Fruit fly (Drosophila melanogaster) whole organism, embryonic: ENCODE data around the gene Psn.
A peak's percentile ranks its signal among the peaks of the same experiment; 100 is the strongest.

Experiments used
- Ada2b ChIP-seq: fragments of 200-800 bp; sonication (Bioruptor generic); IDR thresholded peaks from 2 replicates; pipeline ENCODE4 v1.3.6; 2022; ENCODE audit warnings: missing biosample characterization, missing genetic modification characterization
- Antp ChIP-seq: fragments of 200-800 bp; sonication (Bioruptor generic); optimal IDR thresholded peaks from 3 replicates; lab custom pipeline; 2016; ENCODE audit warnings: missing biosample characterization, missing genetic modification characterization
- Awh ChIP-seq: fragments of 200-800 bp; sonication (Bioruptor generic); IDR thresholded peaks from 2 replicates; pipeline ENCODE4, ENCODE4 v1.3.6; 2022; ENCODE audit warnings: missing biosample characterization, missing genetic modification characterization
- CG10654 ChIP-seq: fragments of 200-800 bp; sonication (Bioruptor generic); optimal IDR thresholded peaks from 2 replicates; lab custom pipeline; 2016; ENCODE audit warnings: missing biosample characterization, missing genetic modification characterization
- CG12104 ChIP-seq: fragments of 200-800 bp; sonication (Bioruptor generic); optimal IDR thresholded peaks from 3 replicates; lab custom pipeline; 2016; ENCODE audit warnings: missing biosample characterization, missing genetic modification characterization
- CG12391 ChIP-seq: fragments of 200-800 bp; sonication (Bioruptor generic); optimal IDR thresholded peaks from 3 replicates; lab custom pipeline; 2018; ENCODE audit warnings: missing biosample characterization, mild to moderate bottlenecking, missing genetic modification characterization, moderate library complexity
- CG12744 ChIP-seq: fragments of 200-800 bp; sonication (Bioruptor generic); optimal IDR thresholded peaks from 2 replicates; lab custom pipeline; 2016; ENCODE audit warnings: missing biosample characterization, missing genetic modification characterization
- CG13287 ChIP-seq: fragments of 200-800 bp; sonication (Bioruptor generic); IDR thresholded peaks from 2 replicates; pipeline ENCODE4 v1.3.6; 2022; ENCODE audit warnings: missing biosample characterization, missing genetic modification characterization; ENCODE audit not compliant: partially characterized antibody
- CG13424 ChIP-seq: fragments of 200-800 bp; sonication (Bioruptor generic); optimal IDR thresholded peaks from 2 replicates; lab custom pipeline; 2019; ENCODE audit warnings: missing biosample characterization, mild to moderate bottlenecking, missing genetic modification characterization, moderate library complexity
- CG13894 ChIP-seq: fragments of 200-800 bp; sonication (Bioruptor generic); optimal IDR thresholded peaks from 3 replicates; lab custom pipeline; 2018; ENCODE audit warnings: missing biosample characterization, mild to moderate bottlenecking, missing genetic modification characterization, moderate library complexity
- CG14050 ChIP-seq: fragments of 200-800 bp; sonication (Bioruptor generic); IDR thresholded peaks from 3 replicates; pipeline ENCODE4 v1.3.6; 2022; ENCODE audit warnings: missing biosample characterization, missing genetic modification characterization
- CG14441 ChIP-seq: fragments of 200-800 bp; sonication (Bioruptor generic); IDR thresholded peaks from 2 replicates; pipeline ENCODE4 v1.3.6; 2022; ENCODE audit warnings: missing biosample characterization, missing genetic modification characterization
- CG15514 ChIP-seq: fragments of 200-800 bp; sonication (Bioruptor generic); optimal IDR thresholded peaks from 3 replicates; lab custom pipeline; 2017; ENCODE audit warnings: missing biosample characterization, missing genetic modification characterization, mild to moderate bottlenecking, moderate library complexity, missing genetic modification reagents
- CG1647 ChIP-seq: fragments of 200-800 bp; sonication (Bioruptor generic); optimal IDR thresholded peaks from 3 replicates; lab custom pipeline; 2016; ENCODE audit warnings: missing biosample characterization, missing genetic modification characterization
- CG16779 ChIP-seq: fragments of 200-800 bp; sonication (Bioruptor generic); IDR thresholded peaks from 2 replicates; pipeline ENCODE4 v1.3.6; 2022; ENCODE audit warnings: missing biosample characterization, missing genetic modification characterization
- CG17186 ChIP-seq: fragments of 200-800 bp; sonication (Bioruptor generic); optimal IDR thresholded peaks from 3 replicates; lab custom pipeline; 2017; ENCODE audit warnings: missing biosample characterization, missing genetic modification reagents, missing genetic modification characterization
- CG18599 ChIP-seq: fragments of 200-800 bp; sonication (Bioruptor generic); optimal IDR thresholded peaks from 3 replicates; lab custom pipeline; 2017; ENCODE audit warnings: missing biosample characterization, missing genetic modification characterization, mild to moderate bottlenecking, moderate library complexity, missing genetic modification reagents
- CG2199 ChIP-seq: fragments of 200-800 bp; sonication (Bioruptor generic); IDR thresholded peaks from 3 replicates; pipeline ENCODE4 v1.3.6; 2022; ENCODE audit warnings: missing biosample characterization, missing genetic modification characterization
- CG2712 ChIP-seq: fragments of 200-800 bp; optimal IDR thresholded peaks from 3 replicates; lab custom pipeline; 2019; ENCODE audit warnings: missing biosample characterization, mild to moderate bottlenecking, missing genetic modification characterization, moderate library complexity
- CG3281 ChIP-seq: fragments of 200-800 bp; sonication (Bioruptor generic); optimal IDR thresholded peaks from 3 replicates; lab custom pipeline; 2017; ENCODE audit warnings: missing biosample characterization, mild to moderate bottlenecking, missing genetic modification characterization
- CG34376 ChIP-seq: fragments of 200-800 bp; sonication (Bioruptor generic); optimal IDR thresholded peaks from 2 replicates; lab custom pipeline; 2018; ENCODE audit warnings: missing biosample characterization, mild to moderate bottlenecking, missing genetic modification characterization
- CG5953 ChIP-seq: fragments of 200-800 bp; sonication (Bioruptor generic); IDR thresholded peaks from 2 replicates; pipeline ENCODE4 v1.3.6; 2022; ENCODE audit warnings: missing biosample characterization, missing genetic modification characterization
- CG7357 ChIP-seq: fragments of 200-800 bp; sonication (Bioruptor generic); IDR thresholded peaks from 3 replicates; pipeline ENCODE4 v1.3.6; 2022; ENCODE audit warnings: missing biosample characterization, missing genetic modification characterization
- CG9727 ChIP-seq: fragments of 200-800 bp; sonication (Bioruptor generic); optimal IDR thresholded peaks from 3 replicates; lab custom pipeline; 2017; ENCODE audit warnings: missing biosample characterization, mild to moderate bottlenecking, missing genetic modification characterization
- CG9817 ChIP-seq: fragments of 200-800 bp; sonication (Bioruptor generic); optimal IDR thresholded peaks from 2 replicates; lab custom pipeline; 2018; ENCODE audit warnings: missing biosample characterization, mild to moderate bottlenecking, missing genetic modification characterization, moderate library complexity
- Doc2 ChIP-seq: fragments of 200-800 bp; sonication (Bioruptor generic); IDR thresholded peaks from 2 replicates; pipeline ENCODE4 v1.3.6; 2022; ENCODE audit warnings: missing biosample characterization, missing genetic modification characterization
- Dref ChIP-seq: fragments of 200-800 bp; sonication (Bioruptor generic); IDR thresholded peaks from 2 replicates; pipeline ENCODE4 v1.3.6; 2022; ENCODE audit warnings: missing biosample characterization, missing genetic modification characterization
- Fer1 ChIP-seq: fragments of 200-800 bp; sonication (Bioruptor generic); optimal IDR thresholded peaks from 2 replicates; lab custom pipeline; 2017; ENCODE audit warnings: missing biosample characterization, mild to moderate bottlenecking, missing genetic modification characterization
- Fer3 ChIP-seq: fragments of 200-800 bp; sonication (Bioruptor generic); optimal IDR thresholded peaks from 2 replicates; lab custom pipeline; 2018; ENCODE audit warnings: missing biosample characterization, mild to moderate bottlenecking, missing genetic modification characterization, moderate library complexity
- Gsc ChIP-seq: fragments of 200-800 bp; sonication (Bioruptor generic); IDR thresholded peaks from 2 replicates; pipeline ENCODE4 v1.3.6; 2022; ENCODE audit warnings: missing biosample characterization, missing genetic modification characterization
- Hey ChIP-seq: fragments of 200-800 bp; sonication (Bioruptor generic); optimal IDR thresholded peaks from 3 replicates; lab custom pipeline; 2018; ENCODE audit warnings: missing biosample characterization, mild to moderate bottlenecking, missing genetic modification characterization
- Hmx ChIP-seq: fragments of 200-800 bp; sonication (Bioruptor generic); optimal IDR thresholded peaks from 2 replicates; lab custom pipeline; 2016; ENCODE audit warnings: missing biosample characterization, missing genetic modification characterization
- Jarid2 ChIP-seq: fragments of 200-800 bp; sonication (Bioruptor generic); optimal IDR thresholded peaks from 3 replicates; lab custom pipeline; 2017; ENCODE audit warnings: mild to moderate bottlenecking, missing biosample characterization, missing genetic modification reagents, missing genetic modification characterization
- Lpt ChIP-seq: fragments of >200 bp; optimal IDR thresholded peaks from 2 replicates; lab custom pipeline; 2018; ENCODE audit warnings: missing biosample characterization, missing genetic modification characterization
- MESR4 ChIP-seq: fragments of 200-800 bp; sonication (Bioruptor generic); optimal IDR thresholded peaks from 2 replicates; lab custom pipeline; 2018; ENCODE audit warnings: missing biosample characterization, mild to moderate bottlenecking, missing genetic modification characterization, moderate library complexity
- MTF-1 ChIP-seq: fragments of 200-800 bp; sonication (Bioruptor generic); optimal IDR thresholded peaks from 2 replicates; lab custom pipeline; 2018; ENCODE audit warnings: missing biosample characterization, mild to moderate bottlenecking, missing genetic modification characterization, borderline replicate concordance
- NFAT ChIP-seq: fragments of 200-800 bp; sonication (Bioruptor generic); IDR thresholded peaks from 2 replicates; pipeline ENCODE4 v1.3.6; 2022; ENCODE audit warnings: missing biosample characterization, missing genetic modification characterization
- Side ChIP-seq: fragments of 200-800 bp; sonication (Bioruptor generic); optimal IDR thresholded peaks from 2 replicates; lab custom pipeline; 2016; ENCODE audit warnings: missing biosample characterization, missing genetic modification characterization
- cato ChIP-seq: fragments of 200-800 bp; sonication (Bioruptor generic); optimal IDR thresholded peaks from 2 replicates; lab custom pipeline; 2016; ENCODE audit warnings: missing biosample characterization, missing genetic modification characterization, borderline replicate concordance
- dati ChIP-seq: fragments of 200-800 bp; sonication (Bioruptor generic); IDR thresholded peaks from 2 replicates; pipeline ENCODE4 v1.3.6; 2022; ENCODE audit warnings: missing biosample characterization, missing genetic modification characterization
- ems ChIP-seq: fragments of 200-800 bp; sonication (Bioruptor generic); optimal IDR thresholded peaks from 3 replicates; lab custom pipeline; 2016; ENCODE audit warnings: missing biosample characterization, missing genetic modification characterization
- fd3F ChIP-seq: fragments of 200-800 bp; sonication (Bioruptor generic); optimal IDR thresholded peaks from 2 replicates; lab custom pipeline; 2018; ENCODE audit warnings: missing biosample characterization, mild to moderate bottlenecking, missing genetic modification characterization, moderate library complexity
- grn ChIP-seq: fragments of 200-800 bp; sonication (Bioruptor generic); optimal IDR thresholded peaks from 3 replicates; lab custom pipeline; 2017; ENCODE audit warnings: missing biosample characterization, missing genetic modification characterization
- hbn ChIP-seq: fragments of 200-800 bp; sonication (Bioruptor generic); IDR thresholded peaks from 2 replicates; pipeline ENCODE4 v1.3.6; 2022; ENCODE audit warnings: missing biosample characterization, missing genetic modification characterization; ENCODE audit not compliant: partially characterized antibody
- oc ChIP-seq: fragments of 200-800 bp; sonication (Bioruptor generic); optimal IDR thresholded peaks from 2 replicates; lab custom pipeline; 2018; ENCODE audit warnings: missing biosample characterization, mild to moderate bottlenecking, missing genetic modification characterization, moderate library complexity
- org-1 ChIP-seq: fragments of 200-800 bp; sonication (Bioruptor generic); optimal IDR thresholded peaks from 2 replicates; lab custom pipeline; 2017; ENCODE audit warnings: missing biosample characterization, missing genetic modification characterization
- run ChIP-seq: fragments of 200-800 bp; sonication (Bioruptor generic); optimal IDR thresholded peaks from 3 replicates; lab custom pipeline; 2018; ENCODE audit warnings: missing biosample characterization, mild to moderate bottlenecking, missing genetic modification characterization
- scrt ChIP-seq: fragments of 200-800 bp; sonication (Bioruptor generic); optimal IDR thresholded peaks from 2 replicates; lab custom pipeline; 2018; ENCODE audit warnings: missing biosample characterization, mild to moderate bottlenecking, missing genetic modification characterization, moderate library complexity
- sqz ChIP-seq: fragments of 200-800 bp; sonication (Bioruptor generic); optimal IDR thresholded peaks from 3 replicates; lab custom pipeline; 2018; ENCODE audit warnings: missing biosample characterization, mild to moderate bottlenecking, missing genetic modification characterization

Gene Psn

DNA sequence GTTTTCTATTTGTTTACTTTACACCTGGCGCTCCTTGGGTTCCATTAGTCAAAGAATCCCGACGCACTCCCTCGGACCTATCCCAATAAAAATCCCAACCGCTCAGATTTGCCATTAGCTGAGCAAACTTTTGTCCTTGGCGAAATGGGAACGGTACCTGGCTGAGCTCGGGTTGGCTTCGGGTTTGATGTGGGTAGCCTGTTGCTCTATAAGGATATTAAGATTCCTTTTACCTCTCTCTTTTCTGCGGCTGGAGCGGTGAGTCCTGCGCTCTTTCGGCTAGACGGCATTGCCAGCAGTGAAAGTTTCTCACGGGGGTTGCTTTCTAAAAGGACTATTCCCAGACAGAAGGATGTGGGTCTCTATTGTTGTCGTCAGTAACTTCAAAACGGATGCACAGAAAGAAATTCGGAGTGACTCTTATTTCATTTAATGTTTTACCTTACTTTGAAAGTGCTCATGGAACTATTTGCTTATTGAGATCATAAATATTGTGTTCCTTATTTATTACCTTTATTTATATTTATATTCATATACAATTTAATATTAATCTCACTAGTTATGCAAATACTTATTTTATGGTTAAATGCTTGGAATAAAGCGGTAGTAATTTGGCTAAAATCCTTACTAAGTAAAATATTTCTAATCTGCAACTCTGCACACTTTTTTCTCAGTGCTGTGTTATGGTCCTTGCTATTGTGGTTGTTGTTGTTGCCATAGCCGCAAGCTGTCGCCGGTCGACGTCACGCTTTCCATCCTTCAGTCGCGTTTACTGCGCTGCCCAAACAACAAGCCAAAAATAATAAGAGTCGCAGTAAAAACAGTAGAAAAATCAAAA, 9.6 kb downstream of the Psn start, which contains the start of gene CG5910 (continued):
- TF ChIP-seq CG14050 (GFP tag; lab: Robert Waterston, UW) = peak; percentile 54; the same call in 1 of the 3 replicates
- TF ChIP-seq CG13424 (tag; lab: Kevin White, UChicago) = peak; percentile 94
- TF ChIP-seq ems = peak; percentile 10
- TF ChIP-seq grn (GFP tag; lab: Kevin White, UChicago) = no peak
- no peak for TF ChIP-seq CG12744
- peak; percentile 67 for TF ChIP-seq Awh (GFP tag; lab: Robert Waterston, UW)
- peak; percentile 93 for TF ChIP-seq CG3281 (GFP tag; lab: Kevin White, UChicago)
- peak; percentile 98 for TF ChIP-seq scrt (GFP tag; lab: Kevin White, UChicago)
- no peak for TF ChIP-seq CG13287 (GFP tag; lab: Robert Waterston, UW)
- peak; percentile 87 for TF ChIP-seq CG13894 (tag; lab: Kevin White, UChicago)
- TF ChIP-seq CG12104 = peak; percentile 84
- TF ChIP-seq Dref (GFP tag; lab: Robert Waterston, UW) = no peak
- TF ChIP-seq CG14441 (GFP tag; lab: Robert Waterston, UW) = peak; percentile 72
- no peak for TF ChIP-seq Hey
- TF ChIP-seq MESR4 (GFP tag; lab: Kevin White, UChicago) = no peak
- TF ChIP-seq CG1647 = no peak
- TF ChIP-seq CG12391 (tag; lab: Kevin White, UChicago) = peak; percentile 94
- TF ChIP-seq Side (GFP tag; lab: Kevin White, UChicago) = no peak
- peak; percentile 86 for TF ChIP-seq org-1
- TF ChIP-seq CG5953 (GFP tag; lab: Robert Waterston, UW) = 0 out of 2 replicates have a peak, but pooled peaks have one; percentile 10
- TF ChIP-seq CG9727 = peak; percentile 95
- peak; percentile 84 for TF ChIP-seq run (tag; lab: Kevin White, UChicago)
- TF ChIP-seq dati (GFP tag; lab: Robert Waterston, UW) = no peak
- no peak for TF ChIP-seq hbn (GFP tag; lab: Robert Waterston, UW)
- TF ChIP-seq CG34376 (GFP tag; lab: Kevin White, UChicago) = peak; percentile 80
- peak; percentile 45 for TF ChIP-seq cato (GFP tag; lab: Kevin White, UChicago)
- TF ChIP-seq CG16779 (GFP tag; lab: Robert Waterston, UW) = no peak
- peak; percentile 83 for TF ChIP-seq oc (tag; lab: Kevin White, UChicago)
- TF ChIP-seq Gsc (GFP tag; lab: Robert Waterston, UW) = no peak
- no peak for TF ChIP-seq sqz
- TF ChIP-seq CG18599 (GFP tag; lab: Kevin White, UChicago) = peak; percentile 96
- TF ChIP-seq Fer1 (GFP tag; lab: Kevin White, UChicago) = peak; percentile 95
- TF ChIP-seq CG7357 (GFP tag; lab: Robert Waterston, UW) = peak; percentile 83
- no peak for TF ChIP-seq CG2199 (GFP tag; lab: Robert Waterston, UW)
- TF ChIP-seq CG2712 (tag; lab: Kevin White, UChicago) = peak; percentile 95
- TF ChIP-seq CG15514 = peak; percentile 76
- TF ChIP-seq CG9817 = peak; percentile 80
- peak; percentile 63 for TF ChIP-seq Jarid2
- no peak for TF ChIP-seq Lpt (GFP tag; lab: Kevin White, UChicago)
- no peak for TF ChIP-seq NFAT (GFP tag; lab: Robert Waterston, UW)
- peak; percentile 84 for TF ChIP-seq Fer3 (tag; lab: Kevin White, UChicago)
- no peak for TF ChIP-seq Doc2
- peak; percentile 19 for TF ChIP-seq Antp (GFP tag; lab: Kevin White, UChicago)
- no peak for TF ChIP-seq Hmx (GFP tag; lab: Kevin White, UChicago)
- peak; percentile 79 for TF ChIP-seq fd3F (GFP tag; lab: Kevin White, UChicago)
- TF ChIP-seq CG17186 (GFP tag; lab: Kevin White, UChicago) = no peak
- TF ChIP-seq MTF-1 (GFP tag; lab: Kevin White, UChicago) = peak; percentile 53
- TF ChIP-seq CG10654 (GFP tag; lab: Kevin White, UChicago) = peak; percentile 76
- peak; percentile 75 for TF ChIP-seq Ada2b (GFP tag; lab: Robert Waterston, UW)
